Fruit fly (Drosophila melanogaster): ENCODE measurements around the gene Hsc70-2.

DNA sequence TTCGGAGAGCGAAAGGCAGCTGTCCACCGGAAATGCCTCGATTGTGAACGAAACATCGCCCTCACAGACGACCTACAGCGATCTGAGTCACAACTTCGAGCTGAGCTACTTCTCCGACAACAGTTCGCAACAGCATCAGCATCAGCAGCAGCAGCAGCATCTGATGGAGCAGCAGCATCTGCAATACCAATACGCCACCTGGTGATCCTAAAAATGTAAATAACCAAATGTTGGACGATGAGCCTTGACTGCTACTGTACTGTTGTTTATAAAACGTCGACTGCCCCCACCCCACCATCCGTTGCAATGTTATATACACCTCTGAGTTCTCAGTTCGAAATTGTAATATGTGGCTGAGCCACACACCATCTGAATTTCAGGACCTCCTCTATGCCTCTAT, 32.7 kb downstream of the Hsc70-2 start:
- TF ChIP-seq h (optimal IDR thresholded peaks at IDR 0.05) = no peak
- TF ChIP-seq Myc (optimal IDR thresholded peaks at IDR 0.05) = no peak
- TF ChIP-seq psq (optimal IDR thresholded peaks at IDR 0.05) = no peak
